Fruit fly (Drosophila melanogaster) S2 (cell line): Measurements from ENCODE around the gene CG7183.

ENCODE experiments used
- CG8478 ChIP-seq: fragments of >200 bp; optimal IDR thresholded peaks from 2 replicates; lab custom pipeline; 2018
- CTCF ChIP-seq, 2 experiments: fragments of >200 bp; optimal IDR thresholded peaks; 2 replicates each; lab custom pipeline; 2018

- TF ChIP-seq CG8478 (lab: Kevin White, UChicago), result no peak
- no peak for TF ChIP-seq CTCF (optimal IDR thresholded peaks at IDR 0.05; lab: Kevin White, UChicago)
These were observed 24.6 kb upstream of the CG7183 start for dm6 chr3R:18245044-18245596.
